Fruit fly (Drosophila melanogaster) whole organism, embryonic: ENCODE results near the gene vib.

Experiments used
- ATbp ChIP-seq: fragments of 200-800 bp; sonication (Bioruptor generic); optimal IDR thresholded peaks from 2 replicates; lab custom pipeline; 2017; ENCODE audit warnings: missing biosample characterization, mild to moderate bottlenecking, missing genetic modification characterization, missing genetic modification reagents
- BEAF-32 ChIP-seq: fragments of 200-800 bp; sonication (Bioruptor generic); optimal IDR thresholded peaks from 3 replicates; lab custom pipeline; 2017; ENCODE audit warnings: missing biosample characterization, missing genetic modification characterization, mild to moderate bottlenecking, moderate library complexity, missing genetic modification reagents
- CG10209 ChIP-seq: fragments of 200-800 bp; sonication (Bioruptor generic); optimal IDR thresholded peaks from 3 replicates; lab custom pipeline; 2017; ENCODE audit warnings: missing biosample characterization, mild to moderate bottlenecking, missing genetic modification characterization, missing genetic modification reagents
- CG10321 ChIP-seq: fragments of 200-800 bp; sonication (Bioruptor generic); IDR thresholded peaks from 2 replicates; pipeline ENCODE4 v1.3.6; 2022; ENCODE audit warnings: missing biosample characterization, missing genetic modification characterization
- CG11247 ChIP-seq: fragments of 200-800 bp; sonication (Bioruptor generic); IDR thresholded peaks from 2 replicates; pipeline ENCODE4 v1.3.6; 2022; ENCODE audit warnings: missing biosample characterization, missing genetic modification characterization
- CG12071 ChIP-seq: fragments of 200-800 bp; sonication (Bioruptor generic); optimal IDR thresholded peaks from 3 replicates; lab custom pipeline; 2018; ENCODE audit warnings: missing biosample characterization, mild to moderate bottlenecking, missing genetic modification characterization
- CG12219 ChIP-seq: fragments of 200-800 bp; sonication (Bioruptor generic); optimal IDR thresholded peaks from 3 replicates; lab custom pipeline; 2018; ENCODE audit warnings: missing biosample characterization, mild to moderate bottlenecking, missing genetic modification characterization
- CG13775 ChIP-seq: fragments of 200-800 bp; sonication (Bioruptor generic); optimal IDR thresholded peaks from 3 replicates; lab custom pipeline; 2017; ENCODE audit warnings: missing biosample characterization, mild to moderate bottlenecking, missing genetic modification characterization
- CG14014 ChIP-seq: fragments of 200-800 bp; sonication (Bioruptor generic); IDR thresholded peaks from 2 replicates; pipeline ENCODE4 v1.3.6; 2022; ENCODE audit warnings: missing biosample characterization, missing genetic modification characterization
- CG15514 ChIP-seq: fragments of 200-800 bp; sonication (Bioruptor generic); optimal IDR thresholded peaks from 3 replicates; lab custom pipeline; 2017; ENCODE audit warnings: missing biosample characterization, missing genetic modification characterization, mild to moderate bottlenecking, moderate library complexity, missing genetic modification reagents
- CG15601 ChIP-seq: fragments of 200-800 bp; sonication (Bioruptor generic); optimal IDR thresholded peaks from 3 replicates; lab custom pipeline; 2019; ENCODE audit warnings: missing biosample characterization, mild to moderate bottlenecking, missing genetic modification characterization, moderate library complexity
- CG17328 ChIP-seq: fragments of 200-800 bp; sonication (Bioruptor generic); IDR thresholded peaks from 2 replicates; pipeline ENCODE4 v1.3.6; 2022; ENCODE audit warnings: missing biosample characterization, missing genetic modification characterization
- CG17361 ChIP-seq: fragments of 200-800 bp; sonication (Bioruptor generic); IDR thresholded peaks from 3 replicates; pipeline ENCODE4 v1.3.6; 2022; ENCODE audit warnings: missing biosample characterization, missing genetic modification characterization
- CG18011 ChIP-seq: fragments of 200-800 bp; sonication (Bioruptor generic); optimal IDR thresholded peaks from 2 replicates; lab custom pipeline; 2017; ENCODE audit warnings: missing biosample characterization, missing genetic modification characterization, mild to moderate bottlenecking, moderate library complexity, missing genotype
- CG2120 ChIP-seq: fragments of 200-800 bp; sonication (Bioruptor generic); optimal IDR thresholded peaks from 3 replicates; lab custom pipeline; 2016; ENCODE audit warnings: missing biosample characterization, missing genetic modification characterization
- CG31388 ChIP-seq: fragments of 200-800 bp; sonication (Bioruptor generic); optimal IDR thresholded peaks from 2 replicates; lab custom pipeline; 2016; ENCODE audit warnings: missing biosample characterization, missing genetic modification characterization
- CG32767 ChIP-seq: fragments of 200-800 bp; sonication (Bioruptor generic); IDR thresholded peaks from 2 replicates; pipeline ENCODE4 v1.3.6; 2022; ENCODE audit warnings: missing biosample characterization, missing genetic modification characterization
- CG3407 ChIP-seq: fragments of 200-800 bp; sonication (Bioruptor generic); optimal IDR thresholded peaks from 2 replicates; lab custom pipeline; 2018; ENCODE audit warnings: missing biosample characterization, mild to moderate bottlenecking, missing genetic modification characterization
- CG4328 ChIP-seq: fragments of 200-800 bp; sonication (Bioruptor generic); optimal IDR thresholded peaks from 3 replicates; lab custom pipeline; 2017; ENCODE audit warnings: missing biosample characterization, missing genetic modification reagents, missing genetic modification characterization
- CG4360 ChIP-seq: fragments of 200-800 bp; sonication (Bioruptor generic); IDR thresholded peaks from 2 replicates; pipeline ENCODE4 v1.3.6; 2022; ENCODE audit warnings: missing biosample characterization, missing genetic modification characterization
- CG43689 ChIP-seq: fragments of 200-800 bp; sonication (Bioruptor generic); IDR thresholded peaks from 2 replicates; pipeline ENCODE4 v1.3.6; 2022; ENCODE audit warnings: missing biosample characterization, missing genetic modification characterization
- CG4820 ChIP-seq: fragments of 200-800 bp; sonication (Bioruptor generic); optimal IDR thresholded peaks from 3 replicates; lab custom pipeline; 2016; ENCODE audit warnings: missing biosample characterization, missing genetic modification characterization
- CG5245 ChIP-seq: fragments of 200-800 bp; sonication (Bioruptor generic); optimal IDR thresholded peaks from 3 replicates; lab custom pipeline; 2016; ENCODE audit warnings: missing biosample characterization, missing genetic modification characterization
- CG7963 ChIP-seq: fragments of 200-800 bp; sonication (Bioruptor generic); IDR thresholded peaks from 3 replicates; pipeline ENCODE4 v1.3.6; 2022; ENCODE audit warnings: missing biosample characterization, missing genetic modification characterization; ENCODE audit not compliant: partially characterized antibody
- Camta ChIP-seq: fragments of 200-800 bp; sonication (Bioruptor generic); optimal IDR thresholded peaks from 2 replicates; lab custom pipeline; 2016; ENCODE audit warnings: missing biosample characterization, missing genetic modification characterization
- D19A ChIP-seq: fragments of 200-800 bp; optimal IDR thresholded peaks from 3 replicates; lab custom pipeline; 2019; ENCODE audit warnings: missing biosample characterization, mild to moderate bottlenecking, missing genetic modification characterization, moderate library complexity
- Dad ChIP-seq: fragments of 200-800 bp; sonication (Bioruptor generic); optimal IDR thresholded peaks from 3 replicates; lab custom pipeline; 2016; ENCODE audit warnings: missing biosample characterization, missing genetic modification characterization
- Eip74EF ChIP-seq, 2 experiments: fragments of 200-800 bp in 1 of 2; fragments of >200 bp in 1 of 2; sonication (Bioruptor generic) in 1 of 2; optimal IDR thresholded peaks; 2 replicates each; lab custom pipeline; 2017 to 2019; ENCODE audit warnings: missing biosample characterization in 2 of 2, missing genetic modification characterization in 2 of 2, mild to moderate bottlenecking in 1 of 2, moderate library complexity in 1 of 2
- GATAe ChIP-seq: fragments of 200-800 bp; sonication (Bioruptor generic); conservative IDR thresholded peaks from 2 replicates; pipeline ENCODE4 v1.3.6; 2022; ENCODE audit warnings: missing biosample characterization, missing genetic modification characterization
- HLH4C ChIP-seq: fragments of 200-800 bp; sonication (Bioruptor generic); IDR thresholded peaks from 3 replicates; pipeline ENCODE4 v1.3.6; 2022; ENCODE audit warnings: missing biosample characterization, missing genetic modification characterization; ENCODE audit not compliant: partially characterized antibody
- Hey ChIP-seq: fragments of 200-800 bp; sonication (Bioruptor generic); optimal IDR thresholded peaks from 3 replicates; lab custom pipeline; 2018; ENCODE audit warnings: missing biosample characterization, mild to moderate bottlenecking, missing genetic modification characterization
- Hr51 ChIP-seq, 2 experiments: fragments of 200-800 bp; sonication (Bioruptor generic); optimal IDR thresholded peaks; 2 replicates in 1 of 2; 3 replicates in 1 of 2; lab custom pipeline; 2016 to 2018; ENCODE audit warnings: missing biosample characterization in 2 of 2, missing genetic modification characterization in 2 of 2, mild to moderate bottlenecking in 1 of 2, moderate library complexity in 1 of 2
- NC2β ChIP-seq: fragments of 200-800 bp; sonication (Bioruptor generic); optimal IDR thresholded peaks from 2 replicates; lab custom pipeline; 2016; ENCODE audit warnings: missing biosample characterization, missing genetic modification characterization
- PHDP ChIP-seq: fragments of 200-800 bp; sonication (Bioruptor generic); optimal IDR thresholded peaks from 3 replicates; lab custom pipeline; 2018; ENCODE audit warnings: missing biosample characterization, mild to moderate bottlenecking, missing genetic modification characterization, moderate library complexity
- Scr ChIP-seq: fragments of 200-800 bp; sonication (Bioruptor generic); IDR thresholded peaks from 2 replicates; pipeline ENCODE4 v1.3.6; 2022; ENCODE audit warnings: missing biosample characterization, missing genetic modification characterization; ENCODE audit not compliant: partially characterized antibody
- Sin3A ChIP-seq: fragments of >200 bp; optimal IDR thresholded peaks from 2 replicates; lab custom pipeline; 2018
- Sox102F ChIP-seq: fragments of 200-800 bp; sonication (Bioruptor generic); optimal IDR thresholded peaks from 2 replicates; lab custom pipeline; 2018; ENCODE audit warnings: missing biosample characterization, mild to moderate bottlenecking, missing genetic modification characterization, moderate library complexity
- TFAM ChIP-seq: fragments of 200-800 bp; sonication (Bioruptor generic); optimal IDR thresholded peaks from 2 replicates; lab custom pipeline; 2017; ENCODE audit warnings: missing biosample characterization, missing genetic modification characterization, inconsistent platforms
- chif ChIP-seq, 2 experiments: fragments of 200-800 bp; sonication (Bioruptor generic); optimal IDR thresholded peaks; 3 replicates each; lab custom pipeline; 2016; ENCODE audit warnings: missing biosample characterization in 2 of 2, missing genetic modification characterization in 2 of 2
- corto ChIP-seq: fragments of 200-800 bp; sonication (Bioruptor generic); optimal IDR thresholded peaks from 2 replicates; lab custom pipeline; 2016; ENCODE audit warnings: missing biosample characterization, mild to moderate bottlenecking, missing genetic modification characterization, moderate library complexity
- gcm ChIP-seq: fragments of 200-800 bp; sonication (Bioruptor generic); optimal IDR thresholded peaks from 2 replicates; lab custom pipeline; 2019; ENCODE audit warnings: missing biosample characterization, mild to moderate bottlenecking, missing genetic modification characterization, moderate library complexity
- gfzf ChIP-seq: fragments of 200-800 bp; sonication (Bioruptor generic); optimal IDR thresholded peaks from 2 replicates; lab custom pipeline; 2016; ENCODE audit warnings: missing biosample characterization, mild to moderate bottlenecking, missing genetic modification characterization, moderate library complexity
- gsb ChIP-seq: fragments of 200-800 bp; sonication (Bioruptor generic); IDR thresholded peaks from 2 replicates; pipeline ENCODE4 v1.3.6; 2022; ENCODE audit warnings: missing biosample characterization, missing genetic modification characterization
- ham ChIP-seq: fragments of 200-800 bp; sonication (Bioruptor generic); IDR thresholded peaks from 2 replicates; pipeline ENCODE4 v1.3.6; 2022; ENCODE audit warnings: missing biosample characterization, missing genetic modification characterization
- her ChIP-seq: fragments of 200-800 bp; sonication (Bioruptor generic); optimal IDR thresholded peaks from 2 replicates; lab custom pipeline; 2016; ENCODE audit warnings: missing biosample characterization, missing genetic modification characterization
- nom ChIP-seq: fragments of 200-800 bp; sonication (Bioruptor generic); optimal IDR thresholded peaks from 2 replicates; lab custom pipeline; 2017; ENCODE audit warnings: missing biosample characterization, missing genetic modification characterization, mild to moderate bottlenecking, moderate library complexity, missing genetic modification reagents
- pita ChIP-seq: fragments of 200-800 bp; sonication (Bioruptor generic); optimal IDR thresholded peaks from 2 replicates; lab custom pipeline; 2017; ENCODE audit warnings: missing biosample characterization, mild to moderate bottlenecking, missing genetic modification characterization
- ranshi ChIP-seq: fragments of 200-800 bp; sonication (Bioruptor generic); IDR thresholded peaks from 2 replicates; pipeline ENCODE4 v1.3.6; 2022; ENCODE audit warnings: missing biosample characterization, missing genetic modification characterization
- sima ChIP-seq: fragments of 200-800 bp; sonication (Bioruptor generic); optimal IDR thresholded peaks from 2 replicates; lab custom pipeline; 2016; ENCODE audit warnings: missing biosample characterization, missing genetic modification characterization
- sna ChIP-seq: fragments of 200-800 bp; sonication (Bioruptor generic); IDR thresholded peaks from 2 replicates; pipeline ENCODE4 v1.3.6; 2022; ENCODE audit warnings: missing biosample characterization, missing genetic modification characterization; ENCODE audit not compliant: partially characterized antibody
- zen2 ChIP-seq: fragments of 200-800 bp; sonication (Bioruptor generic); IDR thresholded peaks from 3 replicates; pipeline ENCODE4 v1.3.6; 2022; ENCODE audit warnings: missing biosample characterization, missing genetic modification characterization; ENCODE audit not compliant: partially characterized antibody

Gene vib

DNA sequence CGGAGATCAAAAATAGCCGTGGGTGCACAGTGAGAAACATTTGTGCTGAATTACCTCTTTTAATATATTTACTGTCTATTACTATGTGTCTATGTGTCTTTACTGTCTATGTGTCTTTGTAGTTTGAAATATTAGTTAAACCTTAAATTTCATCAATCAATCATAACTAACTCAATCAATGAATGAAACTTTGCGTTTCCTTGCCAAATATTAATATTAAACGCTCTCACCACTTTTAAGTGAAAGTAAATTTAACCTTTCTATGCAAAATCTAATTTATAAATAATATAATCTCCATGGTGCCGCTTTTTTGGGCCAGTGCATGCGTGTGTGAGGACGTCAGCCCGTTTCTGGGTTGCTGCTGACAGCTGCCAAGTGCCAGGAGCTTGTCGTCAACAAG lies 45.2 kb downstream of the vib start (continued):
- TF ChIP-seq Sox102F (GFP tag; lab: Kevin White, UChicago), result peak; percentile 35
- no peak for TF ChIP-seq zen2 (GFP tag; lab: Robert Waterston, UW)
- no peak for TF ChIP-seq Hey (tag; lab: Kevin White, UChicago)
- TF ChIP-seq pita (GFP tag; lab: Kevin White, UChicago), result no peak
- TF ChIP-seq CG10209 (GFP tag; lab: Kevin White, UChicago), result no peak
- TF ChIP-seq Scr (GFP tag; lab: Robert Waterston, UW), result no peak
- TF ChIP-seq chif (GFP tag; optimal IDR thresholded peaks at IDR 0.05; lab: Kevin White, UChicago), result no peak
- no peak for TF ChIP-seq TFAM
- no peak for TF ChIP-seq CG31388
- peak; percentile 35; the same call in 1 of the 3 replicates for TF ChIP-seq CG17361 (GFP tag; lab: Robert Waterston, UW)
- TF ChIP-seq CG18011 (GFP tag; lab: Kevin White, UChicago), result no peak
- TF ChIP-seq CG4328, result no peak
- TF ChIP-seq Camta (GFP tag; lab: Kevin White, UChicago), result no peak
- TF ChIP-seq Hr51 (GFP tag; optimal IDR thresholded peaks at IDR 0.05; lab: Kevin White, UChicago), result peak in 1 of 2 experiments; percentile 66
- peak; percentile 6 for TF ChIP-seq PHDP
- TF ChIP-seq sima (GFP tag; lab: Kevin White, UChicago), result no peak
- no peak for TF ChIP-seq her (GFP tag; lab: Kevin White, UChicago)
- TF ChIP-seq CG5245 (GFP tag; lab: Kevin White, UChicago), result no peak
- no peak for TF ChIP-seq GATAe
- TF ChIP-seq nom (GFP tag; lab: Kevin White, UChicago), result peak; percentile 42
- no peak for TF ChIP-seq CG13775 (GFP tag; lab: Kevin White, UChicago)
- TF ChIP-seq Sin3A (lab: Kevin White, UChicago), result no peak
- no peak for TF ChIP-seq CG15601
- TF ChIP-seq CG12071 (GFP tag; lab: Kevin White, UChicago), result no peak
- TF ChIP-seq HLH4C (GFP tag; lab: Robert Waterston, UW), result no peak
- TF ChIP-seq NC2β, result no peak
- TF ChIP-seq CG43689, result no peak
- no peak for TF ChIP-seq corto
- TF ChIP-seq CG4360, result no peak
- TF ChIP-seq CG12219 (GFP tag; lab: Kevin White, UChicago), result no peak
- TF ChIP-seq CG2120 (GFP tag; lab: Kevin White, UChicago), result peak; percentile 12
- TF ChIP-seq CG11247 (GFP tag; lab: Robert Waterston, UW), result no peak
- TF ChIP-seq ham (GFP tag; lab: Robert Waterston, UW), result no peak
- TF ChIP-seq CG15514 (GFP tag; lab: Kevin White, UChicago), result no peak
- TF ChIP-seq gsb (GFP tag; lab: Robert Waterston, UW), result no peak
- no peak for TF ChIP-seq D19A (tag; lab: Kevin White, UChicago)
- TF ChIP-seq CG32767, result no peak
- no peak for TF ChIP-seq CG14014
- TF ChIP-seq Dad, result no peak
- no peak for TF ChIP-seq gfzf
- no peak for TF ChIP-seq sna (GFP tag; lab: Robert Waterston, UW)
- TF ChIP-seq gcm (GFP tag; lab: Kevin White, UChicago), result no peak
- TF ChIP-seq BEAF-32 (GFP tag; lab: Kevin White, UChicago), result no peak
- no peak for TF ChIP-seq ranshi
- TF ChIP-seq CG3407, result no peak
- TF ChIP-seq ATbp (GFP tag; lab: Kevin White, UChicago), result no peak
- no peak for TF ChIP-seq CG7963 (GFP tag; lab: Robert Waterston, UW)
- TF ChIP-seq CG17328, result no peak
- no peak for TF ChIP-seq CG4820 (GFP tag; lab: Kevin White, UChicago)
- TF ChIP-seq CG10321 (GFP tag; lab: Robert Waterston, UW), result no peak
- TF ChIP-seq Eip74EF (GFP tag; optimal IDR thresholded peaks at IDR 0.05; lab: Kevin White, UChicago), result no peak
